Worm (Caenorhabditis elegans): ENCODE measurements around the gene C04G6.13.
A peak's percentile ranks its signal among the peaks of the same experiment; 100 is the strongest.

- TF ChIP-seq ceh-82 (tag; optimal IDR thresholded peaks at IDR 0.05) (no peak), nhr-11 (tag; optimal IDR thresholded peaks at IDR 0.05) (no peak), lsy-2 (tag; optimal IDR thresholded peaks at IDR 0.05) (peak in 1 of 2 experiments; percentile 22), ZK337.2 (GFP tag; IDR thresholded peaks at IDR 0.05) (no peak)
Observed at ce11 chrII:5046209-5047200, 47.5 kb upstream of the C04G6.13 start.
